Worm (Caenorhabditis elegans): ENCODE measurements around the gene isw-1.

DNA sequence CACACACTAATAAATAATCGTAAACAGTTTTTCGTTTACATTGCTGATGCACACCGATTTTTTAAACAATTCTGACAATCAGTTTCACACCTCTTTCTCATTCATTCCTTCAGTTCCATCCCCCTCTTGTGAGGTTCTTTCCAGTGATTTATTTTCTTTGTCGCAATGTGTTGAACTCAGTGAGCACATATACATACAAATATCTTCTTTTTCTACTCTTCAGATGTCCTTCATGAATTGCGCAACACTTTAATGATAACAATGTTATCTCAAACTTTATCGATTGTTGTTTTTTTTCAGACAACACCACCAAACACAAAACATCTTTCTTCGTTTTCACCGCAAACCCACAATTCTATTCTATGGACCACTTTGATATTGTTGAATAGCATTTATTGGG, 36.1 kb upstream of the isw-1 start, which contains the start of gene dig-1:
- TF ChIP-seq F13C5.2 (tag; optimal IDR thresholded peaks at IDR 0.05) (no peak), ama-1 (optimal IDR thresholded peaks at IDR 0.05) (no peak), hmbx-1 (tag; optimal IDR thresholded peaks at IDR 0.05) (no peak), tra-4 (tag; optimal IDR thresholded peaks at IDR 0.05) (no peak), scrt-1 (GFP tag; IDR thresholded peaks at IDR 0.05) (no peak), B0310.2 (tag; optimal IDR thresholded peaks at IDR 0.05) (no peak), ceh-36 (tag; optimal IDR thresholded peaks at IDR 0.05) (no peak), aly-1 (tag; optimal IDR thresholded peaks at IDR 0.05) (no peak), hmg-4 (GFP tag; optimal IDR thresholded peaks at IDR 0.05) (no peak), pes-1 (GFP tag; IDR thresholded peaks at IDR 0.05) (no peak), tbx-37 (GFP tag; conservative IDR thresholded peaks at IDR 0.05) (no peak), ceh-13 (GFP tag; optimal IDR thresholded peaks at IDR 0.05) (no peak)
